Fruit fly (Drosophila melanogaster): ENCODE data around the gene Hgsnat.

dm6 chrX:4911060-4911459, 7.5 kb upstream of the Hgsnat start:
- TF ChIP-seq Blimp-1 (GFP tag; optimal IDR thresholded peaks at IDR 0.05) (no peak), OdsH (GFP tag; optimal IDR thresholded peaks at IDR 0.05) (no peak), Eip93F (GFP tag; optimal IDR thresholded peaks at IDR 0.05) (no peak), CG15336 (GFP tag; IDR thresholded peaks at IDR 0.05) (no peak), Eip75B (GFP tag; optimal IDR thresholded peaks at IDR 0.05) (no peak), CG7368 (GFP tag; optimal IDR thresholded peaks at IDR 0.05) (no peak), achi (GFP tag; optimal IDR thresholded peaks at IDR 0.05) (no peak)

Data from whole organism, prepupa.